Fruit fly (Drosophila melanogaster): ENCODE data around the gene CG16782.

The CG16782 gene

dm6 chrX:3433646-3434097 is 26.4 kb downstream of the CG16782 start (continued):
- TF ChIP-seq knrl (GFP tag; IDR thresholded peaks at IDR 0.05; ENCODE audit: partially characterized antibody) (no peak), CG32767 (GFP tag; IDR thresholded peaks at IDR 0.05) (0 out of 2 replicates have a peak, but pooled peaks have one; percentile 22), esg (GFP tag; conservative IDR thresholded peaks at IDR 0.05) (no peak; the same call in 1 of the 2 replicates), klu (GFP tag; IDR thresholded peaks at IDR 0.05) (no peak), tio (GFP tag; optimal IDR thresholded peaks at IDR 0.05) (no peak), CG3847 (GFP tag; IDR thresholded peaks at IDR 0.05) (peak; percentile 39; the same call in 1 of the 2 replicates), sug (tag; optimal IDR thresholded peaks at IDR 0.05) (no peak), shn (GFP tag; optimal IDR thresholded peaks at IDR 0.05) (no peak), Drgx (GFP tag; IDR thresholded peaks at IDR 0.05) (peak; percentile 87), Ets65A (GFP tag) (peak; percentile 79), Gug (GFP tag; IDR thresholded peaks at IDR 0.05) (0 out of 4 replicates have a peak, but pooled peaks have one; percentile 7), Ets97D (GFP tag; optimal IDR thresholded peaks at IDR 0.05) (peak; percentile 1)

dm6 chrX:3432928-3433327 is 27.1 kb downstream of the CG16782 start:
- TF ChIP-seq slbo (GFP tag; IDR thresholded peaks at IDR 0.05) (peak; percentile 68), CG11093 (GFP tag; IDR thresholded peaks at IDR 0.05) (0 out of 3 replicates have a peak, but pooled peaks have one; percentile 46), Aef1 (GFP tag; IDR thresholded peaks at IDR 0.05) (peak; percentile 38; the same call in 2 of the 3 replicates), Atf3 (GFP tag; optimal IDR thresholded peaks at IDR 0.05) (peak; percentile 20), p53 (GFP tag; optimal IDR thresholded peaks at IDR 0.05) (no peak), dpn (GFP tag; optimal IDR thresholded peaks at IDR 0.05) (peak; percentile 41 to 54), CG12219 (GFP tag; optimal IDR thresholded peaks at IDR 0.05) (peak; percentile 3), abd-A (tag; optimal IDR thresholded peaks at IDR 0.05) (no peak), klu (GFP tag; IDR thresholded peaks at IDR 0.05) (0 out of 2 replicates have a peak, but pooled peaks have one; percentile 26), onecut (GFP tag; IDR thresholded peaks at IDR 0.05) (0 out of 2 replicates have a peak, but pooled peaks have one; percentile 10), Optix (GFP tag; IDR thresholded peaks at IDR 0.05) (0 out of 3 replicates have a peak, but pooled peaks have one; percentile 41), dmrt99B (tag; optimal IDR thresholded peaks at IDR 0.05) (peak; percentile 70), CG11504 (tag; optimal IDR thresholded peaks at IDR 0.05) (peak; percentile 59), HLH54F (GFP tag; optimal IDR thresholded peaks at IDR 0.05) (peak; percentile 30), Hmr (GFP tag; optimal IDR thresholded peaks at IDR 0.05) (peak; percentile 7), Jarid2 (GFP tag; optimal IDR thresholded peaks at IDR 0.05) (no peak), Camta (GFP tag; optimal IDR thresholded peaks at IDR 0.05) (peak; percentile 14), odd (GFP tag; optimal IDR thresholded peaks at IDR 0.05) (no peak), CG2199 (GFP tag; IDR thresholded peaks at IDR 0.05) (no peak), CG10209 (GFP tag; optimal IDR thresholded peaks at IDR 0.05) (peak; percentile 24), gce (GFP tag; IDR thresholded peaks at IDR 0.05) (peak; percentile 26; the same call in 1 of the 3 replicates), CG17829 (tag; optimal IDR thresholded peaks at IDR 0.05) (no peak), CG9215 (GFP tag; IDR thresholded peaks at IDR 0.05) (no peak), CG13296 (GFP tag; optimal IDR thresholded peaks at IDR 0.05) (no peak), Oaz (GFP tag; IDR thresholded peaks at IDR 0.05) (0 out of 2 replicates have a peak, but pooled peaks have one; percentile 17), lab (GFP tag; optimal IDR thresholded peaks at IDR 0.05) (peak; percentile 42), CG1024 (GFP tag; IDR thresholded peaks at IDR 0.05) (peak; percentile 11; the same call in 1 of the 2 replicates), Drgx (GFP tag; IDR thresholded peaks at IDR 0.05) (peak; percentile 89), CG4360 (GFP tag; IDR thresholded peaks at IDR 0.05) (peak; percentile 7; the same call in 1 of the 2 replicates), ranshi (GFP tag; IDR thresholded peaks at IDR 0.05) (peak; percentile 44; the same call in 1 of the 2 replicates), pb (GFP tag; optimal IDR thresholded peaks at IDR 0.05) (peak; percentile 43), lmd (GFP tag; IDR thresholded peaks at IDR 0.05) (peak; percentile 50; the same call in 1 of the 2 replicates), her (GFP tag; optimal IDR thresholded peaks at IDR 0.05) (peak; percentile 30), Bdp1 (GFP tag; optimal IDR thresholded peaks at IDR 0.05) (no peak), CG4730 (GFP tag; IDR thresholded peaks at IDR 0.05) (0 out of 2 replicates have a peak, but pooled peaks have one; percentile 30), ham (GFP tag; IDR thresholded peaks at IDR 0.05) (no peak), CG2678 (tag; optimal IDR thresholded peaks at IDR 0.05) (peak; percentile 40), pnt (GFP tag; optimal IDR thresholded peaks at IDR 0.05) (peak; percentile 24), CG31224 (GFP tag; IDR thresholded peaks at IDR 0.05) (0 out of 2 replicates have a peak, but pooled peaks have one; percentile 14), Dip3 (GFP tag; optimal IDR thresholded peaks at IDR 0.05) (peak; percentile 29)
